Worm (Caenorhabditis elegans) whole organism, late embryonic: Measurements from ENCODE around the gene elo-6.

Source experiments
- K09A11.1 ChIP-seq: sonication (generic microtip); optimal IDR thresholded peaks from 2 replicates; lab custom pipeline; 2017; ENCODE audit warnings: antibody characterized with exemption, mild to moderate bottlenecking, missing genetic modification characterization, missing compliant biosample characterization; ENCODE audit not compliant: insufficient read depth
- ceh-18 ChIP-seq: sonication (generic microtip); optimal IDR thresholded peaks from 2 replicates; lab custom pipeline; 2016; ENCODE audit warnings: missing genetic modification characterization, missing compliant biosample characterization
- ceh-2 ChIP-seq: sonication (generic microtip); optimal IDR thresholded peaks from 2 replicates; lab custom pipeline; 2016; ENCODE audit warnings: missing genotype, missing genetic modification characterization, missing compliant biosample characterization
- ceh-22 ChIP-seq: sonication (generic microtip); optimal IDR thresholded peaks from 2 replicates; lab custom pipeline; 2017; ENCODE audit warnings: missing biosample characterization, missing genetic modification characterization
- ceh-30 ChIP-seq: fragments of 150-350 bp; optimal IDR thresholded peaks from 2 replicates; lab custom pipeline; 2014; ENCODE audit warnings: missing biosample characterization, missing genetic modification characterization
- ceh-31 ChIP-seq: sonication (generic microtip); optimal IDR thresholded peaks from 2 replicates; lab custom pipeline; 2016; ENCODE audit warnings: missing genetic modification characterization, missing compliant biosample characterization
- ceh-34 ChIP-seq: sonication (generic microtip); optimal IDR thresholded peaks from 2 replicates; lab custom pipeline; 2016; ENCODE audit warnings: mild to moderate bottlenecking, missing genetic modification characterization, missing compliant biosample characterization
- ceh-45 ChIP-seq: fragments of 200-800 bp; sonication (Bioruptor generic); IDR thresholded peaks from 2 replicates; pipeline ENCODE4 v1.3.6; 2022; ENCODE audit warnings: missing genetic modification reagents, missing genetic modification characterization, missing compliant biosample characterization
- ceh-48 ChIP-seq: sonication (generic microtip); optimal IDR thresholded peaks from 2 replicates; lab custom pipeline; 2016; ENCODE audit warnings: missing genetic modification characterization, inconsistent platforms, missing compliant biosample characterization
- ceh-6 ChIP-seq: fragments of 200-800 bp; sonication (Bioruptor generic); optimal IDR thresholded peaks from 2 replicates; lab custom pipeline; 2018; ENCODE audit warnings: mild to moderate bottlenecking, missing genetic modification characterization, missing compliant biosample characterization
- dmd-4 ChIP-seq: sonication (generic microtip); optimal IDR thresholded peaks from 2 replicates; lab custom pipeline; 2016; ENCODE audit warnings: borderline replicate concordance, missing genetic modification characterization, missing compliant biosample characterization
- elt-2 ChIP-seq: sonication (generic microtip); optimal IDR thresholded peaks from 2 replicates; lab custom pipeline; 2016; ENCODE audit warnings: missing genetic modification reagents, missing genetic modification characterization, missing compliant biosample characterization
- ets-4 ChIP-seq: sonication (generic microtip); optimal IDR thresholded peaks from 2 replicates; lab custom pipeline; 2016; ENCODE audit warnings: missing genetic modification characterization, missing compliant biosample characterization
- eyg-1 ChIP-seq: sonication (generic microtip); optimal IDR thresholded peaks from 2 replicates; lab custom pipeline; 2016; ENCODE audit warnings: missing genotype, missing genetic modification characterization, missing compliant biosample characterization
- fax-1 ChIP-seq: sonication (generic microtip); optimal IDR thresholded peaks from 2 replicates; lab custom pipeline; 2016; ENCODE audit warnings: missing genotype, missing genetic modification characterization, missing compliant biosample characterization
- fkh-10 ChIP-seq: fragments of 150-350 bp; optimal IDR thresholded peaks from 2 replicates; lab custom pipeline; 2014; ENCODE audit warnings: missing biosample characterization, missing genetic modification reagents, missing genetic modification characterization
- fkh-6 ChIP-seq: sonication (generic microtip); optimal IDR thresholded peaks from 2 replicates; lab custom pipeline; 2016; ENCODE audit warnings: missing genetic modification characterization, missing compliant biosample characterization
- gmeb-2 ChIP-seq: sonication (generic microtip); optimal IDR thresholded peaks from 2 replicates; lab custom pipeline; 2016; ENCODE audit warnings: missing genetic modification characterization, inconsistent platforms, missing compliant biosample characterization
- hlh-15 ChIP-seq: sonication (generic microtip); optimal IDR thresholded peaks from 2 replicates; lab custom pipeline; 2016; ENCODE audit warnings: missing genetic modification characterization, missing compliant biosample characterization
- hlh-30 ChIP-seq: sonication (generic microtip); optimal IDR thresholded peaks from 2 replicates; lab custom pipeline; 2017; ENCODE audit warnings: antibody characterized with exemption, missing genetic modification characterization, missing compliant biosample characterization; ENCODE audit not compliant: insufficient read depth
- hlh-6 ChIP-seq: sonication (generic microtip); optimal IDR thresholded peaks from 2 replicates; lab custom pipeline; 2016; ENCODE audit warnings: missing genotype, missing genetic modification characterization, missing compliant biosample characterization
- lim-6 ChIP-seq: sonication (generic microtip); optimal IDR thresholded peaks from 2 replicates; lab custom pipeline; 2016; ENCODE audit warnings: missing genetic modification characterization, missing compliant biosample characterization
- madf-2 ChIP-seq: sonication (generic microtip); optimal IDR thresholded peaks from 2 replicates; lab custom pipeline; 2017; ENCODE audit warnings: missing genetic modification characterization, missing compliant biosample characterization
- mec-3 ChIP-seq: sonication (generic microtip); optimal IDR thresholded peaks from 2 replicates; lab custom pipeline; 2016; ENCODE audit warnings: borderline replicate concordance, missing genetic modification characterization, missing compliant biosample characterization
- nfya-1 ChIP-seq: sonication (generic microtip); optimal IDR thresholded peaks from 2 replicates; lab custom pipeline; 2017; ENCODE audit warnings: missing genetic modification characterization, mild to moderate bottlenecking, missing compliant biosample characterization, antibody characterized with exemption, moderate library complexity
- nhr-11 ChIP-seq: fragments of 150-350 bp; optimal IDR thresholded peaks from 2 replicates; lab custom pipeline; 2014; ENCODE audit warnings: missing biosample characterization, missing genetic modification characterization
- odd-2 ChIP-seq: sonication (generic microtip); optimal IDR thresholded peaks from 2 replicates; lab custom pipeline; 2017; ENCODE audit warnings: antibody characterized with exemption, mild to moderate bottlenecking, missing genetic modification characterization, missing compliant biosample characterization
- pat-9 ChIP-seq: fragments of 200-800 bp; sonication (Bioruptor generic); optimal IDR thresholded peaks from 2 replicates; lab custom pipeline; 2018; ENCODE audit warnings: mild to moderate bottlenecking, missing genetic modification characterization, moderate library complexity, missing compliant biosample characterization
- pax-1 ChIP-seq: fragments of 150-350 bp; optimal IDR thresholded peaks from 2 replicates; lab custom pipeline; 2014; ENCODE audit warnings: missing biosample characterization, missing genetic modification characterization
- pha-2 ChIP-seq: sonication (generic microtip); optimal IDR thresholded peaks from 2 replicates; lab custom pipeline; 2017; ENCODE audit warnings: mild to moderate bottlenecking, missing genetic modification characterization, missing compliant biosample characterization
- pha-4 ChIP-seq: fragments of 150-350 bp; optimal IDR thresholded peaks from 2 replicates; lab custom pipeline; 2018; ENCODE audit warnings: missing biosample characterization, missing genetic modification reagents, missing genetic modification characterization
- pqm-1 ChIP-seq: sonication (generic microtip); optimal IDR thresholded peaks from 2 replicates; lab custom pipeline; 2016; ENCODE audit warnings: missing genetic modification characterization, missing compliant biosample characterization
- ref-2 ChIP-seq: sonication (generic microtip); optimal IDR thresholded peaks from 2 replicates; lab custom pipeline; 2016; ENCODE audit warnings: missing genetic modification characterization, missing compliant biosample characterization
- rnt-1 ChIP-seq: sonication (generic microtip); optimal IDR thresholded peaks from 2 replicates; lab custom pipeline; 2016; ENCODE audit warnings: missing genetic modification characterization, missing compliant biosample characterization
- sdc-2 ChIP-seq: sonication (generic microtip); optimal IDR thresholded peaks from 2 replicates; lab custom pipeline; 2016; ENCODE audit warnings: missing genotype, missing genetic modification characterization, missing compliant biosample characterization
- sox-2 ChIP-seq: fragments of 200-800 bp; sonication (Bioruptor generic); IDR thresholded peaks from 2 replicates; pipeline ENCODE4 v1.3.6; 2022; ENCODE audit warnings: missing genetic modification reagents, missing genetic modification characterization, missing compliant biosample characterization
- syd-9 ChIP-seq: sonication (generic microtip); optimal IDR thresholded peaks from 2 replicates; lab custom pipeline; 2016; ENCODE audit warnings: mild to moderate bottlenecking, missing genetic modification characterization, moderate library complexity, missing compliant biosample characterization
- tbx-2 ChIP-seq: sonication (generic microtip); optimal IDR thresholded peaks from 2 replicates; lab custom pipeline; 2016; ENCODE audit warnings: missing genetic modification characterization, missing compliant biosample characterization
- tbx-7 ChIP-seq: sonication (generic microtip); optimal IDR thresholded peaks from 2 replicates; lab custom pipeline; 2016; ENCODE audit warnings: missing genotype, missing genetic modification characterization, missing compliant biosample characterization
- ttx-3 ChIP-seq: sonication (generic microtip); optimal IDR thresholded peaks from 2 replicates; lab custom pipeline; 2016; ENCODE audit warnings: missing genetic modification reagents, missing genetic modification characterization, missing compliant biosample characterization
- unc-3 ChIP-seq, 2 experiments: fragments of 200-800 bp in 1 of 2; sonication (Bioruptor generic) in 1 of 2; sonication (generic microtip) in 1 of 2; conservative IDR thresholded peaks in 1 of 2; optimal IDR thresholded peaks in 1 of 2; 2 replicates each; pipeline versions ENCODE4 v1.3.6 to Lab custom; 2016 to 2022; ENCODE audit warnings: missing compliant biosample characterization in 2 of 2, missing genetic modification characterization in 2 of 2, missing genetic modification reagents in 1 of 2
- unc-42 ChIP-seq: sonication (generic microtip); optimal IDR thresholded peaks from 2 replicates; lab custom pipeline; 2016; ENCODE audit warnings: missing genotype, missing genetic modification characterization, missing compliant biosample characterization
- unc-55 ChIP-seq: sonication (generic microtip); optimal IDR thresholded peaks from 2 replicates; lab custom pipeline; 2017; ENCODE audit warnings: missing biosample characterization, missing genetic modification reagents, missing genetic modification characterization
- ztf-16 ChIP-seq: sonication (generic microtip); optimal IDR thresholded peaks from 2 replicates; lab custom pipeline; 2017; ENCODE audit warnings: missing genetic modification characterization, missing compliant biosample characterization

Gene elo-6

ce11 chrIV:5370914-5371313 lies 17.4 kb downstream of the elo-6 start (continued):
- no peak for TF ChIP-seq fkh-10 (GFP tag; lab: Kevin White, UChicago)
- TF ChIP-seq eyg-1 (tag; lab: Kevin White, UChicago), result no peak
- peak; percentile 14 for TF ChIP-seq hlh-15 (tag; lab: Kevin White, UChicago)
- no peak for TF ChIP-seq pha-4 (tag; lab: Kevin White, UChicago)
- TF ChIP-seq ceh-30 (tag; lab: Kevin White, UChicago), result no peak
- TF ChIP-seq ets-4 (tag; lab: Kevin White, UChicago), result no peak
- TF ChIP-seq pax-1, result no peak
- no peak for TF ChIP-seq tbx-7 (tag; lab: Kevin White, UChicago)
- no peak for TF ChIP-seq pqm-1 (tag; lab: Kevin White, UChicago)
- TF ChIP-seq K09A11.1 (tag; lab: Kevin White, UChicago), result peak; percentile 65
- no peak for TF ChIP-seq lim-6
- no peak for TF ChIP-seq odd-2
- TF ChIP-seq ceh-22, result no peak
- peak; percentile 33 for TF ChIP-seq fax-1 (tag; lab: Kevin White, UChicago)
- peak; percentile 47 for TF ChIP-seq ceh-31 (tag; lab: Kevin White, UChicago)
- no peak for TF ChIP-seq sdc-2
- peak; percentile 52 for TF ChIP-seq pat-9 (tag; lab: Kevin White, UChicago)
- TF ChIP-seq ceh-18, result no peak
- TF ChIP-seq dmd-4 (tag; lab: Kevin White, UChicago), result no peak
- no peak for TF ChIP-seq syd-9 (tag; lab: Kevin White, UChicago)
- no peak for TF ChIP-seq ceh-48 (tag; lab: Kevin White, UChicago)
- TF ChIP-seq rnt-1, result no peak
- peak; percentile 41 for TF ChIP-seq pha-2 (tag; lab: Kevin White, UChicago)
- no peak for TF ChIP-seq gmeb-2 (tag; lab: Kevin White, UChicago)

ce11 chrIV:5369414-5369813 lies 18.9 kb downstream of the elo-6 start, which contains the start of gene F41H10.3:
F41H10.3 (plus strand) TSS chrIV:5369801.
- TF ChIP-seq ceh-48 (tag; lab: Kevin White, UChicago) (peak; percentile 18), elt-2 (tag; lab: Kevin White, UChicago) (no peak)
- TF ChIP-seq, all 69 proteins: peak for 1

- TF ChIP-seq ref-2 (tag; lab: Kevin White, UChicago) (no peak), elt-2 (tag; lab: Kevin White, UChicago) (no peak), ceh-34 (peak; percentile 58), unc-55 (GFP tag; lab: Kevin White, UChicago) (no peak), unc-42 (tag; lab: Kevin White, UChicago) (peak; percentile 4), ceh-22 (no peak), tbx-2 (tag; lab: Kevin White, UChicago) (peak; percentile 16), fkh-6 (tag; lab: Kevin White, UChicago) (no peak), nhr-11 (tag; lab: Kevin White, UChicago) (no peak), hlh-6 (tag; lab: Kevin White, UChicago) (no peak), ttx-3 (tag; lab: Kevin White, UChicago) (no peak), syd-9 (tag; lab: Kevin White, UChicago) (peak; percentile 13), nfya-1 (tag; lab: Kevin White, UChicago) (peak; percentile 47), mec-3 (tag; lab: Kevin White, UChicago) (no peak), hlh-30 (tag; lab: Kevin White, UChicago) (no peak), ceh-48 (tag; lab: Kevin White, UChicago) (peak; percentile 66), madf-2 (tag; lab: Kevin White, UChicago) (no peak), dmd-4 (tag; lab: Kevin White, UChicago) (no peak), ceh-2 (tag; lab: Kevin White, UChicago) (no peak), hlh-15 (tag; lab: Kevin White, UChicago) (no peak), ceh-45 (no peak), ceh-31 (tag; lab: Kevin White, UChicago) (peak; percentile 41), unc-3 (GFP tag; conservative IDR thresholded peaks at IDR 0.05; lab: Robert Waterston, UW) (no peak), unc-3 (tag; optimal IDR thresholded peaks at IDR 0.05; lab: Kevin White, UChicago) (no peak), rnt-1 (peak; percentile 16), sdc-2 (no peak), ceh-6 (GFP tag; lab: Kevin White, UChicago) (no peak), sox-2 (GFP tag; lab: Robert Waterston, UW) (no peak), ztf-16 (tag; lab: Kevin White, UChicago) (no peak), pha-2 (tag; lab: Kevin White, UChicago) (no peak)
Observed at ce11 chrIV:5368860-5369259, 19.5 kb downstream of the elo-6 start.
